Worm (Caenorhabditis elegans): Measurements from ENCODE around the gene Y94H6A.12.

- TF ChIP-seq unc-55 (GFP tag; optimal IDR thresholded peaks at IDR 0.05), result no peak
- no peak for TF ChIP-seq mdl-1 (tag; optimal IDR thresholded peaks at IDR 0.05)
- no peak for TF ChIP-seq egl-27 (tag; optimal IDR thresholded peaks at IDR 0.05)
- TF ChIP-seq ztf-4 (tag; optimal IDR thresholded peaks at IDR 0.05), result no peak
These were observed 23.7 kb upstream of the Y94H6A.12 start for ce11 chrIV:2736575-2736974.

All from whole organism, L2 larva.